ENCODE assay signal across 1 fruit fly cellular context in the genomic region with DNA sequence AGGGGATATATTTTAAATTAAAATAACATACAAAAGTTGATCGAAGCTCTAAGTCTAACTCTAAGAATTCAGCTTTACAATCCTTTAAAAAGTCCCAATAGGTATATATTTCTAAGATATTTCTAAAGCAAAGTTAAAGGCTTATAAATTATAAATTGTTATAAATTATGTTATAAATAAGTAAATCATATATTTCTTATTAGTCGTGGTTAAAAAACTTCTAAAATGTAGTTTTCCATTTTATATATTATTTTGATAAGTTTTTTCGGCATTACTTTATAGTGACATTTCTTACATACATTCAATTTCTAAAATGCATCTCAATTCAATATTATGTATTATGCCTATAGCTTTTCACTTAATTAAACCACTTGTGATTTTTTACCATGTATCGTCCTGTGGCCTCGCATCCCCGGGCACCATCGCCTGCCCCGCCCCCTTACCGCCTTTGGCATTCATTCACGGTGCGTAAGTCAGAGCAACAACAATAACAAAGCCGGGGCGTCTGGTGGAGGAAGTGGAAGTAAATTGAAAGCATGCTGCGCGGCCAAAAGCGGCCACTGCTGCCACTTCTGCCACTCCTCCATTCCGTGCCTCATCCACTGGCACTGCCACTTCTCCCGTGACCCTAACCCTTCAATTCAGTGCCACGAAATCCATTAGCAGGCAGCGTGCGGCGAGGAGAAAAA.
TF ChIP-seq lines count a peak whose summit lies in the region.

No protein-coding gene starts in this region.

TF ChIP-seq in whole organism, embryonic, 481 proteins besides CTCF, POLR2A, EP300 and RAD21 (continued from another document):
- TF ChIP-seq br (optimal IDR thresholded peaks at IDR 0.05; lab: Kevin White, UChicago) (no peak), ttk (GFP tag; IDR thresholded peaks at IDR 0.05; lab: Robert Waterston, UW) (0 out of 2 replicates have a peak, but pooled peaks have one; percentile 19), CG7556 (GFP tag; optimal IDR thresholded peaks at IDR 0.05; lab: Kevin White, UChicago) (peak; percentile 50), Bgb (GFP tag; IDR thresholded peaks at IDR 0.05; lab: Robert Waterston, UW; ENCODE audit: partially characterized antibody) (peak; percentile 20; the same call in 1 of the 2 replicates), CG12104 (GFP tag; optimal IDR thresholded peaks at IDR 0.05; lab: Kevin White, UChicago) (no peak), CG12236 (GFP tag; optimal IDR thresholded peaks at IDR 0.05; lab: Kevin White, UChicago) (no peak), HLH3B (GFP tag; IDR thresholded peaks at IDR 0.05; lab: Robert Waterston, UW) (no peak), MTF-1 (GFP tag; optimal IDR thresholded peaks at IDR 0.05; lab: Kevin White, UChicago; ENCODE audit: borderline replicate concordance) (no peak), H2.0 (GFP tag; IDR thresholded peaks at IDR 0.05; lab: Robert Waterston, UW) (0 out of 2 replicates have a peak, but pooled peaks have one; percentile 8), sug (tag; optimal IDR thresholded peaks at IDR 0.05; lab: Kevin White, UChicago) (no peak), fd102C (GFP tag; optimal IDR thresholded peaks at IDR 0.05; lab: Kevin White, UChicago) (no peak), zfh1 (GFP tag; IDR thresholded peaks at IDR 0.05; lab: Robert Waterston, UW) (0 out of 3 replicates have a peak, but pooled peaks have one; percentile 32), CG2712 (tag; optimal IDR thresholded peaks at IDR 0.05; lab: Kevin White, UChicago) (peak; percentile 21), ems (GFP tag; optimal IDR thresholded peaks at IDR 0.05; lab: Kevin White, UChicago) (no peak), CG3995 (GFP tag; optimal IDR thresholded peaks at IDR 0.05; lab: Kevin White, UChicago) (no peak), Elba2 (GFP tag; optimal IDR thresholded peaks at IDR 0.05; lab: Kevin White, UChicago) (no peak), dmrt11E (tag; optimal IDR thresholded peaks at IDR 0.05; lab: Kevin White, UChicago) (peak; percentile 25), CG17361 (GFP tag; IDR thresholded peaks at IDR 0.05; lab: Robert Waterston, UW) (peak; percentile 50; the same call in 2 of the 3 replicates), Bdp1 (GFP tag; optimal IDR thresholded peaks at IDR 0.05; lab: Kevin White, UChicago) (no peak), Hey (tag; optimal IDR thresholded peaks at IDR 0.05; lab: Kevin White, UChicago) (peak; percentile 68), CG4360 (GFP tag; IDR thresholded peaks at IDR 0.05; lab: Robert Waterston, UW) (0 out of 2 replicates have a peak, but pooled peaks have one; percentile 7), CG2678 (tag; optimal IDR thresholded peaks at IDR 0.05; lab: Kevin White, UChicago) (peak; percentile 22), Nf-YC (tag; optimal IDR thresholded peaks at IDR 0.05; lab: Kevin White, UChicago) (no peak), lov (optimal IDR thresholded peaks at IDR 0.05; lab: Kevin White, UChicago) (no peak), lov (GFP tag; IDR thresholded peaks at IDR 0.05; lab: Robert Waterston, UW) (0 out of 3 replicates have a peak, but pooled peaks have one; percentile 34), CG31441 (GFP tag; IDR thresholded peaks at IDR 0.05; lab: Robert Waterston, UW) (peak; percentile 28; the same call in 1 of the 2 replicates), CG2129 (GFP tag; IDR thresholded peaks at IDR 0.05; lab: Robert Waterston, UW; ENCODE audit: partially characterized antibody) (no peak), Side (GFP tag; optimal IDR thresholded peaks at IDR 0.05; lab: Kevin White, UChicago) (no peak), Hr51 (GFP tag; optimal IDR thresholded peaks at IDR 0.05; lab: Kevin White, UChicago) (no peak), gt (GFP tag; IDR thresholded peaks at IDR 0.05; lab: Robert Waterston, UW) (no peak), sim (GFP tag; IDR thresholded peaks at IDR 0.05; lab: Robert Waterston, UW) (peak; percentile 25; the same call in 1 of the 2 replicates), phol (tag; optimal IDR thresholded peaks at IDR 0.05; lab: Kevin White, UChicago) (peak; percentile 27), CG4617 (GFP tag; optimal IDR thresholded peaks at IDR 0.05; lab: Kevin White, UChicago; ENCODE audit: borderline replicate concordance) (no peak)
